Worm (Caenorhabditis elegans) whole organism, young adult: ENCODE results near the gene srh-131.

Source experiments
- K11D2.4 ChIP-seq: fragments of 200-800 bp; sonication (Bioruptor generic); IDR thresholded peaks from 2 replicates; pipeline ENCODE4 v1.3.6; 2022; ENCODE audit warnings: missing genetic modification reagents, missing genetic modification characterization, missing compliant biosample characterization
- Y53G8AR.9 ChIP-seq: fragments of 200-800 bp; sonication (Bioruptor generic); conservative IDR thresholded peaks from 2 replicates; pipeline ENCODE4 v1.3.6; 2022; ENCODE audit warnings: missing genetic modification reagents, missing genetic modification characterization, missing compliant biosample characterization
- attf-5 ChIP-seq: fragments of 200-800 bp; sonication (Bioruptor generic); optimal IDR thresholded peaks from 2 replicates; lab custom pipeline; 2018; ENCODE audit warnings: mild to moderate bottlenecking, missing genetic modification characterization, missing compliant biosample characterization
- attf-6 ChIP-seq: fragments of 200-800 bp; sonication (Bioruptor generic); IDR thresholded peaks from 2 replicates; pipeline ENCODE4 v1.3.6; 2022; ENCODE audit warnings: missing genetic modification reagents, missing genetic modification characterization, missing compliant biosample characterization
- ccch-3 ChIP-seq: fragments of 200-800 bp; sonication (Bioruptor generic); optimal IDR thresholded peaks from 2 replicates; lab custom pipeline; 2018; ENCODE audit warnings: mild to moderate bottlenecking, missing genetic modification characterization, missing compliant biosample characterization
- ceh-91 ChIP-seq: fragments of 200-800 bp; sonication (Bioruptor generic); IDR thresholded peaks from 2 replicates; pipeline ENCODE4 v1.3.6; 2022; ENCODE audit warnings: missing genetic modification reagents, missing genetic modification characterization, missing compliant biosample characterization
- dox-1 ChIP-seq: fragments of 200-800 bp; sonication (Bioruptor generic); IDR thresholded peaks from 2 replicates; pipeline ENCODE4 v1.3.6; 2022; ENCODE audit warnings: missing genetic modification reagents, missing genetic modification characterization, missing compliant biosample characterization
- dpff-1 ChIP-seq: sonication (generic microtip); optimal IDR thresholded peaks from 2 replicates; lab custom pipeline; 2017; ENCODE audit warnings: mild to moderate bottlenecking, missing genetic modification characterization, missing compliant biosample characterization
- dpl-1 ChIP-seq: fragments of 150-350 bp; optimal IDR thresholded peaks from 2 replicates; lab custom pipeline; 2014; ENCODE audit warnings: missing biosample characterization, missing genetic modification reagents, missing genetic modification characterization
- egl-18 ChIP-seq: fragments of 200-800 bp; sonication (Bioruptor generic); IDR thresholded peaks from 2 replicates; pipeline ENCODE4 v1.3.6; 2022; ENCODE audit warnings: missing genetic modification reagents, missing genetic modification characterization, missing compliant biosample characterization
- ekl-4 ChIP-seq: fragments of 200-800 bp; sonication (Bioruptor generic); IDR thresholded peaks from 2 replicates; pipeline ENCODE4 v1.3.6; 2022; ENCODE audit warnings: missing genetic modification reagents, missing genetic modification characterization, missing compliant biosample characterization
- ets-4 ChIP-seq: fragments of 200-800 bp; sonication (Bioruptor generic); optimal IDR thresholded peaks from 2 replicates; lab custom pipeline; 2018; ENCODE audit warnings: mild to moderate bottlenecking, missing genetic modification characterization, missing compliant biosample characterization
- him-1 ChIP-seq: sonication (generic microtip); optimal IDR thresholded peaks from 2 replicates; lab custom pipeline; 2016; ENCODE audit warnings: missing genotype, missing genetic modification reagents, missing genetic modification characterization, missing compliant biosample characterization
- hlh-12 ChIP-seq: sonication (generic microtip); optimal IDR thresholded peaks from 2 replicates; lab custom pipeline; 2016; ENCODE audit warnings: missing genetic modification characterization, missing compliant biosample characterization
- hsf-1 ChIP-seq: fragments of 200-800 bp; sonication (Bioruptor generic); IDR thresholded peaks from 2 replicates; pipeline ENCODE4 v1.3.6; 2022; ENCODE audit warnings: missing genetic modification reagents, missing genetic modification characterization, missing compliant biosample characterization
- let-607 ChIP-seq, 2 experiments: fragments of 200-800 bp in 1 of 2; sonication (Bioruptor generic) in 1 of 2; sonication (generic microtip) in 1 of 2; optimal IDR thresholded peaks; 2 replicates each; lab custom pipeline; 2016 to 2018; ENCODE audit warnings: mild to moderate bottlenecking in 2 of 2, missing compliant biosample characterization in 2 of 2, missing genetic modification characterization in 2 of 2, moderate library complexity in 2 of 2, missing genotype in 1 of 2
- lin-35 ChIP-seq, 3 experiments: fragments of 150-350 bp in 2 of 3; sonication (generic microtip) in 1 of 3; optimal IDR thresholded peaks; 2 replicates each; lab custom pipeline; 2014 to 2018; ENCODE audit warnings: missing biosample characterization in 3 of 3, missing genetic modification characterization in 3 of 3, missing genetic modification reagents in 3 of 3
- lin-54 ChIP-seq: fragments of 200-800 bp; sonication (Bioruptor generic); optimal IDR thresholded peaks from 2 replicates; lab custom pipeline; 2018; ENCODE audit warnings: mild to moderate bottlenecking, missing genetic modification characterization, missing compliant biosample characterization
- lsy-27 ChIP-seq: sonication (generic microtip); optimal IDR thresholded peaks from 2 replicates; lab custom pipeline; 2017; ENCODE audit warnings: missing genetic modification characterization, mild to moderate bottlenecking, missing compliant biosample characterization, antibody characterized with exemption, missing genotype, borderline replicate concordance; ENCODE audit not compliant: insufficient read depth
- madf-10 ChIP-seq: sonication (generic microtip); optimal IDR thresholded peaks from 2 replicates; lab custom pipeline; 2016; ENCODE audit warnings: mild to moderate bottlenecking, missing genetic modification characterization, missing compliant biosample characterization
- mel-28 ChIP-seq: sonication (generic microtip); optimal IDR thresholded peaks from 2 replicates; lab custom pipeline; 2016; ENCODE audit warnings: borderline replicate concordance, mild to moderate bottlenecking, missing genetic modification characterization, missing compliant biosample characterization
- mes-4 ChIP-seq: sonication (generic microtip); optimal IDR thresholded peaks from 2 replicates; lab custom pipeline; 2016; ENCODE audit warnings: missing genotype, missing genetic modification characterization, missing compliant biosample characterization
- nfya-1 ChIP-seq: sonication (generic microtip); optimal IDR thresholded peaks from 2 replicates; lab custom pipeline; 2017; ENCODE audit warnings: antibody characterized with exemption, missing compliant biosample characterization, missing genetic modification characterization, borderline replicate concordance; ENCODE audit not compliant: insufficient read depth
- nfya-2 ChIP-seq: fragments of 200-800 bp; sonication (Bioruptor generic); IDR thresholded peaks from 2 replicates; pipeline ENCODE4 v1.3.6; 2022; ENCODE audit warnings: missing genetic modification reagents, missing genetic modification characterization, missing compliant biosample characterization
- nfyb-1 ChIP-seq: fragments of 200-800 bp; sonication (Bioruptor generic); IDR thresholded peaks from 2 replicates; pipeline ENCODE4 v1.3.6; 2022; ENCODE audit warnings: missing genetic modification reagents, missing genetic modification characterization, missing compliant biosample characterization
- nhr-120 ChIP-seq: fragments of 200-800 bp; sonication (Bioruptor generic); IDR thresholded peaks from 2 replicates; pipeline ENCODE4 v1.3.6; 2022; ENCODE audit warnings: missing genetic modification characterization, missing compliant biosample characterization
- nhr-179 ChIP-seq: sonication (generic microtip); optimal IDR thresholded peaks from 2 replicates; lab custom pipeline; 2016; ENCODE audit warnings: mild to moderate bottlenecking, missing genetic modification characterization, missing compliant biosample characterization
- nhr-90 ChIP-seq: sonication (generic microtip); optimal IDR thresholded peaks from 2 replicates; lab custom pipeline; 2016; ENCODE audit warnings: missing genotype, mild to moderate bottlenecking, missing genetic modification characterization, missing compliant biosample characterization
- rcor-1 ChIP-seq: fragments of 200-800 bp; sonication (Bioruptor generic); IDR thresholded peaks from 2 replicates; pipeline ENCODE4 v1.3.6; 2022; ENCODE audit warnings: missing genetic modification reagents, missing genetic modification characterization, missing compliant biosample characterization
- repo-1 ChIP-seq: sonication (generic microtip); optimal IDR thresholded peaks from 2 replicates; lab custom pipeline; 2017; ENCODE audit warnings: mild to moderate bottlenecking, missing genetic modification characterization, missing compliant biosample characterization
- rpc-1 ChIP-seq, 2 experiments: fragments of 150-350 bp in 1 of 2; sonication (generic microtip) in 1 of 2; optimal IDR thresholded peaks; 2 replicates each; lab custom pipeline; 2014 to 2018; ENCODE audit warnings: missing biosample characterization in 1 of 2, missing genetic modification characterization in 1 of 2, missing genetic modification reagents in 1 of 2, missing genotype in 1 of 2
- somi-1 ChIP-seq: fragments of 200-800 bp; sonication (Bioruptor generic); optimal IDR thresholded peaks from 2 replicates; lab custom pipeline; 2018; ENCODE audit warnings: mild to moderate bottlenecking, missing genetic modification characterization, missing compliant biosample characterization
- unc-130 ChIP-seq: sonication (generic microtip); optimal IDR thresholded peaks from 2 replicates; lab custom pipeline; 2016; ENCODE audit warnings: missing genetic modification reagents, missing genetic modification characterization, missing compliant biosample characterization
- unc-62 ChIP-seq: fragments of 150-350 bp; optimal IDR thresholded peaks from 2 replicates; lab custom pipeline; 2014; ENCODE audit warnings: missing biosample characterization, missing genetic modification reagents, missing genetic modification characterization
- xnd-1 ChIP-seq: sonication (generic microtip); optimal IDR thresholded peaks from 2 replicates; lab custom pipeline; 2016; ENCODE audit warnings: missing genotype, missing genetic modification reagents, missing genetic modification characterization, missing compliant biosample characterization
- zfh-2 ChIP-seq: fragments of 200-800 bp; sonication (Bioruptor generic); conservative IDR thresholded peaks from 2 replicates; pipeline ENCODE4 v1.3.6; 2022; ENCODE audit warnings: missing genetic modification reagents, missing genetic modification characterization, missing compliant biosample characterization
- ztf-18 ChIP-seq: sonication (generic microtip); optimal IDR thresholded peaks from 2 replicates; lab custom pipeline; 2016; ENCODE audit warnings: missing genotype, mild to moderate bottlenecking, missing genetic modification characterization, missing compliant biosample characterization
- ztf-22 ChIP-seq: fragments of 200-800 bp; sonication (Bioruptor generic); optimal IDR thresholded peaks from 2 replicates; lab custom pipeline; 2018; ENCODE audit warnings: mild to moderate bottlenecking, missing genetic modification characterization, moderate library complexity, missing compliant biosample characterization

Gene srh-131

ce11 chrV:16973338-16973737, 32.0 kb upstream of the srh-131 start (continued):
- TF ChIP-seq zfh-2 (GFP tag; lab: Robert Waterston, UW) (no peak), mel-28 (tag; lab: Kevin White, UChicago) (no peak)

- TF ChIP-seq egl-18 (GFP tag; lab: Robert Waterston, UW) = no peak
- no peak for TF ChIP-seq attf-6 (GFP tag; lab: Robert Waterston, UW)
- no peak for TF ChIP-seq hlh-12 (tag; lab: Kevin White, UChicago)
- no peak for TF ChIP-seq nhr-90 (tag; lab: Kevin White, UChicago)
- TF ChIP-seq hsf-1 (GFP tag; lab: Robert Waterston, UW) = no peak
- no peak for TF ChIP-seq somi-1 (GFP tag; lab: Kevin White, UChicago)
- TF ChIP-seq lin-54 (GFP tag; lab: Kevin White, UChicago) = no peak
- no peak for TF ChIP-seq ets-4 (GFP tag; lab: Kevin White, UChicago)
- no peak for TF ChIP-seq mel-28 (tag; lab: Kevin White, UChicago)
- no peak for TF ChIP-seq lsy-27 (tag; lab: Kevin White, UChicago)
- TF ChIP-seq madf-10 (tag; lab: Kevin White, UChicago) = no peak
- TF ChIP-seq him-1 = no peak
- TF ChIP-seq mes-4 (tag; lab: Kevin White, UChicago) = no peak
- no peak for TF ChIP-seq nhr-179 (tag; lab: Kevin White, UChicago)
- TF ChIP-seq repo-1 (tag; lab: Kevin White, UChicago) = no peak
- TF ChIP-seq ccch-3 (GFP tag; lab: Kevin White, UChicago) = no peak
- TF ChIP-seq let-607 (tag; optimal IDR thresholded peaks at IDR 0.05; lab: Kevin White, UChicago) = no peak
- TF ChIP-seq unc-62 (GFP tag; lab: Kevin White, UChicago) = no peak
These were observed 30.4 kb upstream of the srh-131 start, which contains the start of gene srx-54 for ce11 chrV:16974919-16975318. Gene srx-54 (plus strand): TSS chrV:16975219.

ce11 chrV:16980368-16980767, 24.9 kb upstream of the srh-131 start, which contains the start of gene srz-54:
Gene srz-54 (plus strand): TSS chrV:16980668.
- TF ChIP-seq unc-130 (GFP tag; lab: Kevin White, UChicago) (no peak), dox-1 (GFP tag; lab: Robert Waterston, UW) (no peak), lin-35 (GFP tag; optimal IDR thresholded peaks at IDR 0.05; lab: Kevin White, UChicago) (no peak), nfyb-1 (GFP tag; lab: Robert Waterston, UW) (no peak), xnd-1 (no peak)

ce11 chrV:16987035-16987434, 18.3 kb upstream of the srh-131 start, which contains the start of gene Y102A5C.40:
Gene Y102A5C.40 (minus strand): TSS chrV:16987135.
- TF ChIP-seq ztf-18 (tag; lab: Kevin White, UChicago) (no peak), rcor-1 (GFP tag; lab: Robert Waterston, UW) (no peak), hsf-1 (GFP tag; lab: Robert Waterston, UW) (no peak), ztf-22 (no peak), rpc-1 (optimal IDR thresholded peaks at IDR 0.05; lab: Kevin White, UChicago) (no peak), rpc-1 (tag; optimal IDR thresholded peaks at IDR 0.05; lab: Kevin White, UChicago) (no peak), ekl-4 (GFP tag; lab: Robert Waterston, UW) (no peak), nfya-1 (no peak), nfya-2 (GFP tag; lab: Robert Waterston, UW) (no peak), dpff-1 (tag; lab: Kevin White, UChicago) (no peak), nhr-120 (GFP tag; lab: Robert Waterston, UW) (no peak), K11D2.4 (GFP tag; lab: Robert Waterston, UW) (no peak), dpl-1 (GFP tag; lab: Kevin White, UChicago) (no peak), Y53G8AR.9 (GFP tag; lab: Robert Waterston, UW) (no peak), nhr-179 (tag; lab: Kevin White, UChicago) (no peak), unc-62 (GFP tag; lab: Kevin White, UChicago) (no peak), ceh-91 (GFP tag; lab: Robert Waterston, UW) (no peak), attf-5 (no peak)
- TF ChIP-seq, all 124 proteins: peak for 0
